Fruit fly (Drosophila melanogaster): ENCODE measurements around the gene LManI.

Gene LManI

dm6 chr2L:10405008-10405654, 51.9 kb downstream of the LManI start, which contains the start of the genes CG17768, LSm-4 and Ir31a (continued):
- TF ChIP-seq CG9797 (GFP tag; optimal IDR thresholded peaks at IDR 0.05): no peak
- no peak for TF ChIP-seq fd64A (GFP tag; optimal IDR thresholded peaks at IDR 0.05)
- TF ChIP-seq MESR4 (GFP tag; optimal IDR thresholded peaks at IDR 0.05): peak; percentile 42
- no peak for TF ChIP-seq HLH3B (GFP tag; IDR thresholded peaks at IDR 0.05)
- TF ChIP-seq CG4730 (GFP tag; IDR thresholded peaks at IDR 0.05): no peak
- TF ChIP-seq tna (GFP tag; IDR thresholded peaks at IDR 0.05; ENCODE audit: partially characterized antibody): peak; percentile 45; the same call in 1 of the 2 replicates
- no peak for TF ChIP-seq BtbVII (GFP tag; optimal IDR thresholded peaks at IDR 0.05)
- no peak for TF ChIP-seq slou (GFP tag; optimal IDR thresholded peaks at IDR 0.05)
- peak; percentile 84 for TF ChIP-seq vvl (GFP tag; IDR thresholded peaks at IDR 0.05)
- TF ChIP-seq Blimp-1 (GFP tag; optimal IDR thresholded peaks at IDR 0.05): no peak
- no peak for TF ChIP-seq gcm (GFP tag; optimal IDR thresholded peaks at IDR 0.05)
- peak; percentile 82 for TF ChIP-seq bbx (GFP tag; IDR thresholded peaks at IDR 0.05; ENCODE audit: partially characterized antibody)
- peak; percentile 39; the same call in 1 of the 3 replicates for TF ChIP-seq CG7963 (GFP tag; IDR thresholded peaks at IDR 0.05; ENCODE audit: partially characterized antibody)
- TF ChIP-seq sens (GFP tag): peak; percentile 22
- peak; percentile 72 for TF ChIP-seq CG16813 (GFP tag; IDR thresholded peaks at IDR 0.05; ENCODE audit: partially characterized antibody)
- TF ChIP-seq nerfin-1 (tag; optimal IDR thresholded peaks at IDR 0.05): no peak
- TF ChIP-seq gro (GFP tag; optimal IDR thresholded peaks at IDR 0.05): no peak
- no peak for TF ChIP-seq ind (GFP tag; optimal IDR thresholded peaks at IDR 0.05)
- TF ChIP-seq Dll (GFP tag; IDR thresholded peaks at IDR 0.05; ENCODE audit: partially characterized antibody): peak; percentile 85
- TF ChIP-seq org-1 (GFP tag; optimal IDR thresholded peaks at IDR 0.05): no peak
- TF ChIP-seq H15 (GFP tag; IDR thresholded peaks at IDR 0.05): no peak
- TF ChIP-seq sob (GFP tag; IDR thresholded peaks at IDR 0.05): no peak
- no peak for TF ChIP-seq CG17186 (GFP tag; optimal IDR thresholded peaks at IDR 0.05)
- TF ChIP-seq Abd-B (GFP tag; optimal IDR thresholded peaks at IDR 0.05): no peak
- TF ChIP-seq Scr (GFP tag; IDR thresholded peaks at IDR 0.05; ENCODE audit: partially characterized antibody): peak; percentile 87
- peak; percentile 85 for TF ChIP-seq CG34224 (GFP tag; IDR thresholded peaks at IDR 0.05; ENCODE audit: partially characterized antibody)
- TF ChIP-seq CG4617 (GFP tag; optimal IDR thresholded peaks at IDR 0.05; ENCODE audit: borderline replicate concordance): peak; percentile 40
- no peak for TF ChIP-seq CG7556 (GFP tag; optimal IDR thresholded peaks at IDR 0.05)
- TF ChIP-seq CG8924 (tag; optimal IDR thresholded peaks at IDR 0.05): peak; percentile 25
- TF ChIP-seq grau (tag; optimal IDR thresholded peaks at IDR 0.05): no peak
- no peak for TF ChIP-seq ash1 (GFP tag; optimal IDR thresholded peaks at IDR 0.05)
- peak; percentile 27 for TF ChIP-seq CG8290 (GFP tag; optimal IDR thresholded peaks at IDR 0.05)
- TF ChIP-seq CG8290 (tag; optimal IDR thresholded peaks at IDR 0.05): no peak
- TF ChIP-seq CG17568 (GFP tag; optimal IDR thresholded peaks at IDR 0.05): no peak
- TF ChIP-seq Bgb (GFP tag; IDR thresholded peaks at IDR 0.05; ENCODE audit: partially characterized antibody): peak; percentile 80
- TF ChIP-seq ap (GFP tag; IDR thresholded peaks at IDR 0.05): no peak
- TF ChIP-seq CG17912 (GFP tag; optimal IDR thresholded peaks at IDR 0.05): no peak
- no peak for TF ChIP-seq onecut (GFP tag; IDR thresholded peaks at IDR 0.05)
- no peak for TF ChIP-seq Hr3 (GFP tag; optimal IDR thresholded peaks at IDR 0.05)
- peak; percentile 46; the same call in 1 of the 2 replicates for TF ChIP-seq MBD-R2 (GFP tag; IDR thresholded peaks at IDR 0.05)
- peak; percentile 11 for TF ChIP-seq phol (tag; optimal IDR thresholded peaks at IDR 0.05)
- TF ChIP-seq dimm (GFP tag; IDR thresholded peaks at IDR 0.05): no peak
- TF ChIP-seq CG18011 (GFP tag; optimal IDR thresholded peaks at IDR 0.05): no peak
- TF ChIP-seq Nf-YC (tag; optimal IDR thresholded peaks at IDR 0.05): no peak
- TF ChIP-seq zen2 (GFP tag; IDR thresholded peaks at IDR 0.05; ENCODE audit: partially characterized antibody): peak; percentile 46; the same call in 1 of the 3 replicates
- TF ChIP-seq ftz-f1 (GFP tag; optimal IDR thresholded peaks at IDR 0.05): no peak
- TF ChIP-seq inv (GFP tag; IDR thresholded peaks at IDR 0.05; ENCODE audit: partially characterized antibody): peak; percentile 60
- TF ChIP-seq row (GFP tag; IDR thresholded peaks at IDR 0.05): peak; percentile 54
- peak; percentile 66 for TF ChIP-seq Dref (GFP tag; IDR thresholded peaks at IDR 0.05)

Data from whole organism, embryonic.